Fruit fly (Drosophila melanogaster): Measurements from ENCODE around the gene AGO3.
"Not testable (repeated sequence)": the region's sequence is repeated elsewhere in the genome, so short reads cannot be mapped to it uniquely, and the experiment has no call there.

AGO3 gene

dm6 chr3L:23686170-23686569 is 131.8 kb downstream of the AGO3 start:
- TF ChIP-seq CG12768 (GFP tag; optimal IDR thresholded peaks at IDR 0.05) = no peak
- no peak for TF ChIP-seq CG11617 (GFP tag; optimal IDR thresholded peaks at IDR 0.05)
- TF ChIP-seq CG33017 (tag; optimal IDR thresholded peaks at IDR 0.05) = no peak
- TF ChIP-seq pad (GFP tag; optimal IDR thresholded peaks at IDR 0.05) = no peak
- no peak for TF ChIP-seq tj (GFP tag; optimal IDR thresholded peaks at IDR 0.05)
- TF ChIP-seq CG5204 (GFP tag; optimal IDR thresholded peaks at IDR 0.05) = no peak
- no peak for TF ChIP-seq Hr96 (GFP tag; optimal IDR thresholded peaks at IDR 0.05)
- no peak for TF ChIP-seq cnc (optimal IDR thresholded peaks at IDR 0.05)
- TF ChIP-seq CG7101 (tag; optimal IDR thresholded peaks at IDR 0.05) = no peak
- no peak for TF ChIP-seq bab1 (GFP tag; optimal IDR thresholded peaks at IDR 0.05)
- no peak for TF ChIP-seq toe (GFP tag; optimal IDR thresholded peaks at IDR 0.05)
- no peak for TF ChIP-seq Clk (GFP tag; optimal IDR thresholded peaks at IDR 0.05)
- TF ChIP-seq kay (GFP tag; ENCODE audit: borderline replicate concordance) = no peak
- TF ChIP-seq CG1620 (GFP tag; optimal IDR thresholded peaks at IDR 0.05) = no peak
- no peak for TF ChIP-seq CG7045 (GFP tag; optimal IDR thresholded peaks at IDR 0.05)
- no peak for TF ChIP-seq Crg-1 (GFP tag; optimal IDR thresholded peaks at IDR 0.05)
- TF ChIP-seq Mnt (GFP tag; optimal IDR thresholded peaks at IDR 0.05) = no peak

dm6 chr3L:23689807-23690206 is 135.4 kb downstream of the AGO3 start:
- TF ChIP-seq Mnt (GFP tag; optimal IDR thresholded peaks at IDR 0.05) = no peak
- no peak for TF ChIP-seq CG14711 (tag; optimal IDR thresholded peaks at IDR 0.05)

dm6 chr3L:23714772-23715171 is 160.4 kb downstream of the AGO3 start, which contains the start of gene Spf30:
Spf30 (plus strand) TSS chr3L:23715023.
- TF ChIP-seq CG33017 (tag; optimal IDR thresholded peaks at IDR 0.05) (no peak), CG5204 (GFP tag; optimal IDR thresholded peaks at IDR 0.05) (no peak), Hr96 (GFP tag; optimal IDR thresholded peaks at IDR 0.05) (no peak), ovo (GFP tag; optimal IDR thresholded peaks at IDR 0.05) (no peak), pad (GFP tag; optimal IDR thresholded peaks at IDR 0.05) (no peak), CG7045 (GFP tag; optimal IDR thresholded peaks at IDR 0.05) (no peak), bab1 (GFP tag; optimal IDR thresholded peaks at IDR 0.05) (no peak), kay (GFP tag; ENCODE audit: borderline replicate concordance) (no peak), tj (GFP tag; optimal IDR thresholded peaks at IDR 0.05) (no peak), Crg-1 (GFP tag; optimal IDR thresholded peaks at IDR 0.05) (no peak), CG12768 (GFP tag; optimal IDR thresholded peaks at IDR 0.05) (no peak), toe (GFP tag; optimal IDR thresholded peaks at IDR 0.05) (no peak), cnc (optimal IDR thresholded peaks at IDR 0.05) (no peak), Clk (GFP tag; optimal IDR thresholded peaks at IDR 0.05) (no peak), CG1620 (GFP tag; optimal IDR thresholded peaks at IDR 0.05) (no peak), Mnt (GFP tag; optimal IDR thresholded peaks at IDR 0.05) (no peak), CG14711 (tag; optimal IDR thresholded peaks at IDR 0.05) (no peak)

dm6 chr3L:23726261-23726879 is 172.0 kb downstream of the AGO3 start, which contains the start of gene CG40298:
CG40298 (plus strand) TSS chr3L:23726829.
- no peak for TF ChIP-seq CG14711 (tag; optimal IDR thresholded peaks at IDR 0.05)
- no peak for TF ChIP-seq tj (GFP tag; optimal IDR thresholded peaks at IDR 0.05)
- TF ChIP-seq CG1620 (GFP tag; optimal IDR thresholded peaks at IDR 0.05) = no peak
- no peak for TF ChIP-seq cnc (optimal IDR thresholded peaks at IDR 0.05)
- no peak for TF ChIP-seq CG7045 (GFP tag; optimal IDR thresholded peaks at IDR 0.05)
- no peak for TF ChIP-seq ovo (GFP tag; optimal IDR thresholded peaks at IDR 0.05)
- no peak for TF ChIP-seq CG11617 (GFP tag; optimal IDR thresholded peaks at IDR 0.05)
- no peak for TF ChIP-seq cic (GFP tag; optimal IDR thresholded peaks at IDR 0.05)
- TF ChIP-seq Clk (GFP tag; optimal IDR thresholded peaks at IDR 0.05) = no peak

- not testable (repeated sequence) for TF ChIP-seq CG12768 (GFP tag; optimal IDR thresholded peaks at IDR 0.05); CG14711 (tag; optimal IDR thresholded peaks at IDR 0.05); cnc (optimal IDR thresholded peaks at IDR 0.05)
Measured at dm6 chr3L:23737660-23738059, 183.3 kb downstream of the AGO3 start, which contains the start of gene CG17698. CG17698 (plus strand) TSS chr3L:23737960.

- no peak for TF ChIP-seq CG12768 (GFP tag; optimal IDR thresholded peaks at IDR 0.05)
- no peak for TF ChIP-seq Crg-1 (GFP tag; optimal IDR thresholded peaks at IDR 0.05)
- no peak for TF ChIP-seq CG7101 (tag; optimal IDR thresholded peaks at IDR 0.05)
- TF ChIP-seq CG1620 (GFP tag; optimal IDR thresholded peaks at IDR 0.05) = no peak
- TF ChIP-seq Mnt (GFP tag; optimal IDR thresholded peaks at IDR 0.05) = no peak
- no peak for TF ChIP-seq cnc (optimal IDR thresholded peaks at IDR 0.05)
- TF ChIP-seq CG7045 (GFP tag; optimal IDR thresholded peaks at IDR 0.05) = no peak
- no peak for TF ChIP-seq CG33017 (tag; optimal IDR thresholded peaks at IDR 0.05)
- TF ChIP-seq ovo (GFP tag; optimal IDR thresholded peaks at IDR 0.05) = no peak
- TF ChIP-seq Hr96 (GFP tag; optimal IDR thresholded peaks at IDR 0.05) = no peak
Measured at dm6 chr3L:23738183-23738831, 183.9 kb downstream of the AGO3 start.
